Fruit fly (Drosophila melanogaster): ENCODE results near the gene PlexB.

dm6 chr4:84868-85267 lies 41.3 kb upstream of the PlexB start:
- TF ChIP-seq eg (GFP tag; IDR thresholded peaks at IDR 0.05) (no peak), acj6 (GFP tag; optimal IDR thresholded peaks at IDR 0.05) (no peak), Hr4 (GFP tag; optimal IDR thresholded peaks at IDR 0.05) (no peak), CG6808 (GFP tag; optimal IDR thresholded peaks at IDR 0.05) (no peak), Met (GFP tag; optimal IDR thresholded peaks at IDR 0.05) (no peak), CG11762 (GFP tag; optimal IDR thresholded peaks at IDR 0.05; ENCODE audit: insufficient read depth) (no peak)
